Fruit fly (Drosophila melanogaster): ENCODE data around the gene CG10096.
A peak's percentile ranks its signal among the peaks of the same experiment; 100 is the strongest.

The CG10096 gene

DNA sequence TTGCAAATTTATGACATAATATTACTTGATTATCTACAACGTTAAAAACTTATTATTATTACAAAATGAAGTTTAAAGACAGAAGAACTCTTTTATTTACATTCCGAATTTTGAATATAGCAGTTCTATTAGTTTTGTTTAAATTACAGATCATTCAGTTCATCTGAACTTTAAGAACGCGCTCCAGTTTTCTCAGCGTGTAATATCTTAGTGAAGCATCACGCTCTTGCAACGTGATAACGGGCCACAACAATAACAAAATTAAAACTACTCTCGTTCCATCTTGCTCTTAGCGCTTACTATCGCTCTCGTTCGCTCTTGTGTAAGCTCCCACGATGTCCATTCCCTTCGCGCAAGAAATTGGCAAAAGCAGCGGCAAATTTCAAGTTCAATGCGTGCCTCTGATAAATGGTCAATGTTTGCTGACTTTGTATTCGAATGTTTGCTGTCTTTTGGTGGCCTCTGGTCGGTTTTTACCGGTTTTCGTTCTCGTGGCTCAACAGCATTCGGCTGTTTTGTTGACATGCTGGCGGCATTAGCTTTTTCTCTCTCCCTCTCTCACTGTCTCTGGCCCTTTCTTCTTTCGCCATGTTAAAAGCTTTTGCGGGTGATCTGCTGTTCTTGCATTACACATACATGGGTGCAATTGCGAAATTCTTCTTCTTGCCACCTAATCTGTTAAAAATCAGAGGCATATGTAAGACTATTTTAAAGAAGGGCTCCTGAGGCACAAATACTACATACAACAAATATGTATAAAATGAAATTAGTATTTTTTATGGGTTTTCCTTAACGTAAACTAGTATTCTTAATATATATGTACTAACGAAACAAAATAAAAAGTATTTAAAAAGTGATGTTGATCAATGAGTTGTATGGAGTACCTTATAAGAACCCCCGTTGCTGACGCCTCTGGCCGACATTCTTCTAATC is 47.1 kb upstream of the CG10096 start (continued):
- TF ChIP-seq unc-4 (GFP tag; IDR thresholded peaks at IDR 0.05; ENCODE audit: partially characterized antibody), result no peak
- no peak for TF ChIP-seq CG9609 (GFP tag; optimal IDR thresholded peaks at IDR 0.05)
- TF ChIP-seq unpg (GFP tag; optimal IDR thresholded peaks at IDR 0.05), result peak; percentile 34
- peak; percentile 16 for TF ChIP-seq CG12391 (tag; optimal IDR thresholded peaks at IDR 0.05)
- TF ChIP-seq Sin3A (optimal IDR thresholded peaks at IDR 0.05), result no peak
- no peak for TF ChIP-seq BEAF-32 (GFP tag; optimal IDR thresholded peaks at IDR 0.05)

DNA sequence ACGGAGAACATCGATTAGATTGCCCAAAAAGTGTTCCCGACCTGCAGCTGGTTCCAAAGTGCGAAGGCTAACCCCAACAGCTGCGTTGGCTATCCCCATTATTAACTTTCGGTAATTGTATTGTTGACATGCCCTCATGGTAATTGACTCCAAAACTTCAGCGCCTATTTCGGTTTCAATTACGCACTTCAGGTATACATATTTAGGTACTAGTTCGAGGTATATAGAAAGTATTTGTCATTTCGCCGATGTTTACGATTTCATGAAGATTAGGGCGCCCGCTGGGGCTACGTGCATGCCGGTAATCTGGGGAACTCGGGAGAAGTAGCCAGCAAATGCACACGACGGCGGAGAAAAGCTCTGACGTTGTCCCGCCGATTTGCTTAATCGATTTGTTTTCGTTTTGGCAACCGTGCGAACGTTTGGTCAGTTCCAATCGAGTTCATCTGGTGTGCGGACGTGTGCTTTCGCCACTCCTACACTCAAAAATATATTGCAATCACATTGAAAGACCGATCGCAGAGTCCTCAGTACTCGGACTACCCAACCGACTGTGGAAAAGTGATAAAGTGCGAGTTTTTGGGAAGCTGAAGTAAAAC is 45.3 kb upstream of the CG10096 start:
- no peak for TF ChIP-seq CG7987 (GFP tag; optimal IDR thresholded peaks at IDR 0.05)
- no peak for TF ChIP-seq Usf (GFP tag; optimal IDR thresholded peaks at IDR 0.05)
- TF ChIP-seq CG8290 (GFP tag; optimal IDR thresholded peaks at IDR 0.05), result no peak
- peak in 1 of 2 experiments; percentile 41 for TF ChIP-seq CG8290 (tag; optimal IDR thresholded peaks at IDR 0.05)
- TF ChIP-seq CG3838 (GFP tag; optimal IDR thresholded peaks at IDR 0.05), result no peak
- TF ChIP-seq Tbp (GFP tag; optimal IDR thresholded peaks at IDR 0.05), result no peak
- no peak for TF ChIP-seq CG4404 (GFP tag; IDR thresholded peaks at IDR 0.05)
- no peak for TF ChIP-seq NFAT (GFP tag; IDR thresholded peaks at IDR 0.05)
- TF ChIP-seq Vsx1 (GFP tag; optimal IDR thresholded peaks at IDR 0.05), result no peak
- TF ChIP-seq h (optimal IDR thresholded peaks at IDR 0.05), result no peak
- no peak for TF ChIP-seq CHES-1-like (GFP tag; optimal IDR thresholded peaks at IDR 0.05)
- no peak for TF ChIP-seq toy (GFP tag; IDR thresholded peaks at IDR 0.05)
- TF ChIP-seq Asciz (GFP tag; optimal IDR thresholded peaks at IDR 0.05), result no peak
- TF ChIP-seq insv (GFP tag; optimal IDR thresholded peaks at IDR 0.05), result no peak
- TF ChIP-seq prd (optimal IDR thresholded peaks at IDR 0.05), result no peak
- TF ChIP-seq prd (GFP tag; IDR thresholded peaks at IDR 0.05), result no peak
- no peak for TF ChIP-seq eyg (GFP tag; optimal IDR thresholded peaks at IDR 0.05)
- no peak for TF ChIP-seq CG11456 (GFP tag; IDR thresholded peaks at IDR 0.05)
- TF ChIP-seq Ptx1 (GFP tag; IDR thresholded peaks at IDR 0.05), result no peak
- no peak for TF ChIP-seq CG14860 (GFP tag; IDR thresholded peaks at IDR 0.05; ENCODE audit: partially characterized antibody)
- TF ChIP-seq HLH54F (GFP tag; optimal IDR thresholded peaks at IDR 0.05), result no peak
- peak; percentile 2 for TF ChIP-seq CG18599 (GFP tag; optimal IDR thresholded peaks at IDR 0.05)
- no peak for TF ChIP-seq CG11696 (GFP tag; IDR thresholded peaks at IDR 0.05)
- TF ChIP-seq disco-r (GFP tag; optimal IDR thresholded peaks at IDR 0.05), result no peak
- TF ChIP-seq CG10979 (tag; optimal IDR thresholded peaks at IDR 0.05), result no peak
- no peak for TF ChIP-seq cato (GFP tag; optimal IDR thresholded peaks at IDR 0.05; ENCODE audit: borderline replicate concordance)
- TF ChIP-seq Bteb2 (GFP tag; optimal IDR thresholded peaks at IDR 0.05), result no peak
- no peak for TF ChIP-seq nom (GFP tag; optimal IDR thresholded peaks at IDR 0.05)
- no peak for TF ChIP-seq fd102C (GFP tag; optimal IDR thresholded peaks at IDR 0.05)
- no peak for TF ChIP-seq CG8089 (GFP tag; optimal IDR thresholded peaks at IDR 0.05)
- TF ChIP-seq ranshi (GFP tag; IDR thresholded peaks at IDR 0.05), result no peak
- TF ChIP-seq CG5180 (GFP tag; optimal IDR thresholded peaks at IDR 0.05), result no peak
- no peak for TF ChIP-seq CG13894 (tag; optimal IDR thresholded peaks at IDR 0.05)
- no peak for TF ChIP-seq Meics (GFP tag; optimal IDR thresholded peaks at IDR 0.05)
- no peak for TF ChIP-seq CG6689 (GFP tag; IDR thresholded peaks at IDR 0.05)
- no peak for TF ChIP-seq Dfd (GFP tag; optimal IDR thresholded peaks at IDR 0.05)
- peak; percentile 74 for TF ChIP-seq CG12769 (tag; optimal IDR thresholded peaks at IDR 0.05)
- TF ChIP-seq CG4707 (GFP tag; optimal IDR thresholded peaks at IDR 0.05), result no peak
- TF ChIP-seq pan (optimal IDR thresholded peaks at IDR 0.05), result no peak
- TF ChIP-seq pan (GFP tag; optimal IDR thresholded peaks at IDR 0.05 in 1 of 2, IDR thresholded peaks at IDR 0.05 in 1 of 2), result peak in 1 of 2 experiments; percentile 15
- TF ChIP-seq sug (tag; optimal IDR thresholded peaks at IDR 0.05), result no peak
- no peak for TF ChIP-seq lmd (GFP tag; IDR thresholded peaks at IDR 0.05)
